Worm (Caenorhabditis elegans): ENCODE measurements around the gene scd-1.

DNA sequence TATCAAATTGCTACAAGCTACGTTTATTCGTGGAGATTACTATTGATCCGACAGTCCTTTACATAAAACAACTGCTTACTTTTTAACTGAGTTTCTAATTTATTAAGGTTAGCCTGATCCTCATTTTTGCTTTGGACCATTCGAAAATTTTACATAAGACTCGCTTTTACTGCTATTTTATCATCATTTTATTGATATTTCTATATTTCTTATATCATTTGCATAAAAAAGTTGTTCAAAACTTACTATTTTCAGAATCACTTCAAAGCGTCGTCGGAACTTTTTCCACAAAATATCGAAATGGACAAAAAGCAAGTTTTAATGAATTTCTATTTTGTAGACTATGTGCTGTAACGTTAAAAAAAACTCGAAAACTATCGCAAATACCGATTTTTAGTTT, 48.9 kb upstream of the scd-1 start, which contains the start of gene T24D5.1:
- TF ChIP-seq zag-1 (tag; optimal IDR thresholded peaks at IDR 0.05): no peak
- TF ChIP-seq unc-62 (GFP tag; optimal IDR thresholded peaks at IDR 0.05): no peak
- no peak for TF ChIP-seq mdl-1 (tag; optimal IDR thresholded peaks at IDR 0.05)
- TF ChIP-seq nhr-237 (tag; optimal IDR thresholded peaks at IDR 0.05): no peak
- TF ChIP-seq nhr-12 (tag; optimal IDR thresholded peaks at IDR 0.05): no peak
- no peak for TF ChIP-seq nhr-25 (tag; optimal IDR thresholded peaks at IDR 0.05)
- no peak for TF ChIP-seq nhr-10 (tag; optimal IDR thresholded peaks at IDR 0.05)
